Fruit fly (Drosophila melanogaster): ENCODE data around the gene CG15169.

Gene CG15169

dm6 chr2L:18966844-18967243, 24.0 kb upstream of the CG15169 start (continued):
- TF ChIP-seq CG3281 (GFP tag; optimal IDR thresholded peaks at IDR 0.05) = peak; percentile 71
- peak; percentile 9; the same call in 1 of the 2 replicates for TF ChIP-seq CG31441 (GFP tag; IDR thresholded peaks at IDR 0.05)
- peak; percentile 86 for TF ChIP-seq CG18599 (GFP tag; optimal IDR thresholded peaks at IDR 0.05)
- TF ChIP-seq CG1792 (GFP tag; optimal IDR thresholded peaks at IDR 0.05) = no peak
- TF ChIP-seq CG30020 (tag; optimal IDR thresholded peaks at IDR 0.05) = no peak
- TF ChIP-seq CG2129 (GFP tag; IDR thresholded peaks at IDR 0.05; ENCODE audit: partially characterized antibody) = no peak
- TF ChIP-seq Adf1 (GFP tag; IDR thresholded peaks at IDR 0.05) = peak; percentile 38
- no peak for TF ChIP-seq CG12219 (GFP tag; optimal IDR thresholded peaks at IDR 0.05)
- no peak for TF ChIP-seq cato (GFP tag; optimal IDR thresholded peaks at IDR 0.05; ENCODE audit: borderline replicate concordance)
- peak; percentile 48 for TF ChIP-seq dmrt99B (tag; optimal IDR thresholded peaks at IDR 0.05)
- no peak for TF ChIP-seq HLH54F (GFP tag; optimal IDR thresholded peaks at IDR 0.05)
- TF ChIP-seq Eip74EF (GFP tag; optimal IDR thresholded peaks at IDR 0.05) = no peak
- no peak for TF ChIP-seq unc-4 (GFP tag; IDR thresholded peaks at IDR 0.05; ENCODE audit: partially characterized antibody)
- no peak for TF ChIP-seq HLHmδ (GFP tag; optimal IDR thresholded peaks at IDR 0.05)
- no peak for TF ChIP-seq otp (GFP tag; IDR thresholded peaks at IDR 0.05)
- no peak for TF ChIP-seq YL-1 (GFP tag; optimal IDR thresholded peaks at IDR 0.05)
- no peak for TF ChIP-seq dimm (GFP tag; IDR thresholded peaks at IDR 0.05)
- TF ChIP-seq chm (GFP tag; IDR thresholded peaks at IDR 0.05) = no peak
- TF ChIP-seq chn (GFP tag; optimal IDR thresholded peaks at IDR 0.05) = no peak
- no peak for TF ChIP-seq Dfd (GFP tag; optimal IDR thresholded peaks at IDR 0.05)
- 0 out of 2 replicates have a peak, but pooled peaks have one; percentile 37 for TF ChIP-seq NFAT (GFP tag; IDR thresholded peaks at IDR 0.05)
- TF ChIP-seq hkb (optimal IDR thresholded peaks at IDR 0.05) = no peak
- peak; percentile 48; the same call in 1 of the 2 replicates for TF ChIP-seq hkb (GFP tag; IDR thresholded peaks at IDR 0.05)
- no peak for TF ChIP-seq salm (tag; optimal IDR thresholded peaks at IDR 0.05)
- TF ChIP-seq kay (GFP tag; optimal IDR thresholded peaks at IDR 0.05) = no peak
- TF ChIP-seq Mes4 (GFP tag; optimal IDR thresholded peaks at IDR 0.05) = no peak
- peak; percentile 54 for TF ChIP-seq CG7839 (tag; optimal IDR thresholded peaks at IDR 0.05)
- TF ChIP-seq knrl (GFP tag; IDR thresholded peaks at IDR 0.05; ENCODE audit: partially characterized antibody) = no peak
- TF ChIP-seq CG10431 (GFP tag; optimal IDR thresholded peaks at IDR 0.05) = no peak
- no peak; the same call in 2 of the 3 replicates for TF ChIP-seq CG2889 (GFP tag; IDR thresholded peaks at IDR 0.05)
- TF ChIP-seq CG14965 (GFP tag; optimal IDR thresholded peaks at IDR 0.05; ENCODE audit: borderline replicate concordance) = no peak
- no peak for TF ChIP-seq CG13287 (GFP tag; IDR thresholded peaks at IDR 0.05; ENCODE audit: partially characterized antibody)
- no peak for TF ChIP-seq CG33557 (GFP tag; optimal IDR thresholded peaks at IDR 0.05)
- peak; percentile 29; the same call in 1 of the 2 replicates for TF ChIP-seq CG14667 (GFP tag; IDR thresholded peaks at IDR 0.05)
- no peak for TF ChIP-seq CHES-1-like (GFP tag; optimal IDR thresholded peaks at IDR 0.05)
- TF ChIP-seq zfh2 (GFP tag; optimal IDR thresholded peaks at IDR 0.05) = no peak
- no peak for TF ChIP-seq CG32767 (GFP tag; IDR thresholded peaks at IDR 0.05)
- TF ChIP-seq CG13123 (GFP tag; optimal IDR thresholded peaks at IDR 0.05) = no peak
- TF ChIP-seq GATAe (GFP tag; conservative IDR thresholded peaks at IDR 0.05) = no peak
- peak; percentile 75 for TF ChIP-seq Atf6 (GFP tag; IDR thresholded peaks at IDR 0.05)
- peak; percentile 37 for TF ChIP-seq CG6683 (GFP tag; optimal IDR thresholded peaks at IDR 0.05)
- TF ChIP-seq yki (optimal IDR thresholded peaks at IDR 0.05) = no peak
- no peak for TF ChIP-seq stwl (tag; optimal IDR thresholded peaks at IDR 0.05)
- TF ChIP-seq crc (GFP tag; optimal IDR thresholded peaks at IDR 0.05) = no peak
- TF ChIP-seq CG31388 (GFP tag; optimal IDR thresholded peaks at IDR 0.05) = no peak
- TF ChIP-seq Dad (GFP tag; optimal IDR thresholded peaks at IDR 0.05) = no peak
- TF ChIP-seq ftz-f1 (GFP tag; optimal IDR thresholded peaks at IDR 0.05) = no peak
- TF ChIP-seq CG8765 (GFP tag; IDR thresholded peaks at IDR 0.05) = no peak
- no peak for TF ChIP-seq gcm2 (GFP tag; optimal IDR thresholded peaks at IDR 0.05)
- no peak for TF ChIP-seq grn (GFP tag; optimal IDR thresholded peaks at IDR 0.05)
- no peak for TF ChIP-seq h (optimal IDR thresholded peaks at IDR 0.05)
- TF ChIP-seq CG7928 (GFP tag; optimal IDR thresholded peaks at IDR 0.05) = no peak

Measured in whole organism, embryonic.